Fruit fly (Drosophila melanogaster) whole organism, wandering third instar larva: ENCODE results near the gene CG33285.

Experiments
- Abd-B ChIP-seq: fragments of >200 bp; optimal IDR thresholded peaks from 2 replicates; lab custom pipeline; 2017; ENCODE audit warnings: missing biosample characterization, missing genetic modification characterization
- CrebA ChIP-seq: fragments of 200-800 bp; sonication (Bioruptor generic); optimal IDR thresholded peaks from 2 replicates; lab custom pipeline; 2016; ENCODE audit warnings: missing biosample characterization, mild to moderate bottlenecking, missing genetic modification characterization, borderline replicate concordance
- Dfd ChIP-seq: fragments of >200 bp; optimal IDR thresholded peaks from 2 replicates; lab custom pipeline; 2017; ENCODE audit warnings: missing biosample characterization, missing genetic modification characterization
- Dif ChIP-seq: fragments of 200-275, 200-300 bp; sonication (Bioruptor generic); optimal IDR thresholded peaks from 2 replicates; lab custom pipeline; 2018; ENCODE audit warnings: missing biosample characterization, missing genetic modification characterization; ENCODE audit not compliant: partially characterized antibody
- HLH106 ChIP-seq: fragments of 200-800 bp; optimal IDR thresholded peaks from 3 replicates; lab custom pipeline; 2019; ENCODE audit warnings: missing biosample characterization, mild to moderate bottlenecking, missing genetic modification characterization, moderate library complexity
- Hnf4 ChIP-seq: fragments of 200-800 bp; sonication (Bioruptor generic); optimal IDR thresholded peaks from 2 replicates; lab custom pipeline; 2016; ENCODE audit warnings: missing biosample characterization, mild to moderate bottlenecking, missing genetic modification characterization
- Hr78 ChIP-seq: fragments of >200 bp; optimal IDR thresholded peaks from 2 replicates; lab custom pipeline; 2017; ENCODE audit warnings: missing biosample characterization, missing genetic modification characterization
- Hr83 ChIP-seq: fragments of 200-300 bp; sonication (Bioruptor generic); optimal IDR thresholded peaks from 2 replicates; lab custom pipeline; 2016; ENCODE audit warnings: missing biosample characterization, mild to moderate bottlenecking, missing genetic modification characterization, moderate library complexity; ENCODE audit not compliant: poor library complexity, severe bottlenecking
- Jra ChIP-seq: sonication (Bioruptor generic); optimal IDR thresholded peaks from 2 replicates; lab custom pipeline; 2016; ENCODE audit warnings: missing biosample characterization, missing genetic modification characterization
- Mio ChIP-seq: sonication (Bioruptor generic); optimal IDR thresholded peaks from 2 replicates; lab custom pipeline; 2016; ENCODE audit warnings: missing biosample characterization, missing genetic modification characterization
- Myc ChIP-seq: fragments of >200 bp; optimal IDR thresholded peaks from 2 replicates; lab custom pipeline; 2017
- OdsH ChIP-seq: fragments of 200-800 bp; sonication (Bioruptor generic); optimal IDR thresholded peaks from 2 replicates; lab custom pipeline; 2016; ENCODE audit warnings: missing biosample characterization, mild to moderate bottlenecking, missing genetic modification characterization
- Rel ChIP-seq, 2 experiments: fragments of 200-800 bp; sonication (Bioruptor generic) in 1 of 2; optimal IDR thresholded peaks; 2 replicates in 1 of 2; 3 replicates in 1 of 2; lab custom pipeline; 2016 to 2019; ENCODE audit warnings: mild to moderate bottlenecking in 2 of 2, missing biosample characterization in 2 of 2, missing genetic modification characterization in 2 of 2, moderate library complexity in 1 of 2
- Sp1 ChIP-seq: fragments of 200-800 bp; sonication (Bioruptor generic); optimal IDR thresholded peaks from 3 replicates; lab custom pipeline; 2019; ENCODE audit warnings: missing biosample characterization, mild to moderate bottlenecking, missing genetic modification characterization, moderate library complexity
- Vsx2 ChIP-seq: fragments of 200-300, 225-300 bp; sonication (Bioruptor generic); optimal IDR thresholded peaks from 2 replicates; lab custom pipeline; 2018; ENCODE audit warnings: missing biosample characterization, missing genetic modification characterization; ENCODE audit not compliant: partially characterized antibody
- br ChIP-seq: fragments of 200-800 bp; sonication (Bioruptor generic); optimal IDR thresholded peaks from 2 replicates; lab custom pipeline; 2016; ENCODE audit warnings: missing biosample characterization, missing genetic modification characterization
- brk ChIP-seq: fragments of 200-800 bp; sonication (Bioruptor generic); optimal IDR thresholded peaks from 2 replicates; lab custom pipeline; 2016; ENCODE audit warnings: missing biosample characterization, mild to moderate bottlenecking, missing genetic modification characterization
- dl ChIP-seq, 2 experiments: fragments of 175-275, 200-275 bp in 1 of 2; fragments of 200-275 bp in 1 of 2; sonication (Bioruptor generic); optimal IDR thresholded peaks; lab custom pipeline; 2018; ENCODE audit warnings: mild to moderate bottlenecking in 2 of 2, missing biosample characterization in 2 of 2, missing genetic modification characterization in 2 of 2, moderate library complexity in 2 of 2; ENCODE audit not compliant: partially characterized antibody in 2 of 2, insufficient read depth in 1 of 2
- dmrt93B ChIP-seq: fragments of 200-800 bp; sonication (Bioruptor generic); optimal IDR thresholded peaks from 2 replicates; lab custom pipeline; 2018; ENCODE audit warnings: missing biosample characterization, mild to moderate bottlenecking, missing genetic modification characterization
- dsf ChIP-seq: sonication (Bioruptor generic); optimal IDR thresholded peaks from 2 replicates; lab custom pipeline; 2016; ENCODE audit warnings: missing biosample characterization, missing genetic modification characterization, borderline replicate concordance
- ey ChIP-seq: fragments of 200-800 bp; sonication (Bioruptor generic); optimal IDR thresholded peaks from 2 replicates; lab custom pipeline; 2016; ENCODE audit warnings: missing biosample characterization, missing genetic modification characterization
- foxo ChIP-seq, 2 experiments: fragments of 200-800 bp; sonication (Bioruptor generic); optimal IDR thresholded peaks; 2 replicates in 1 of 2; 3 replicates in 1 of 2; lab custom pipeline; 2016 to 2017; ENCODE audit warnings: missing biosample characterization in 2 of 2, missing genetic modification characterization in 2 of 2
- fru ChIP-seq: fragments of 200-800 bp; sonication (Bioruptor generic); optimal IDR thresholded peaks from 3 replicates; lab custom pipeline; 2016; ENCODE audit warnings: missing biosample characterization, mild to moderate bottlenecking, missing genetic modification characterization
- h ChIP-seq: fragments of 200-800 bp; sonication (Bioruptor generic); optimal IDR thresholded peaks from 3 replicates; lab custom pipeline; 2016; ENCODE audit warnings: missing biosample characterization, mild to moderate bottlenecking, missing genetic modification characterization
- jim ChIP-seq: fragments of 175-275, 200-325 bp; sonication (Bioruptor generic); optimal IDR thresholded peaks from 2 replicates; lab custom pipeline; 2016; ENCODE audit warnings: missing biosample characterization, mild to moderate bottlenecking, missing genetic modification characterization
- lola ChIP-seq: fragments of >200 bp; optimal IDR thresholded peaks from 2 replicates; lab custom pipeline; 2017; ENCODE audit warnings: missing biosample characterization, missing genetic modification characterization
- pan ChIP-seq: fragments of >200 bp; optimal IDR thresholded peaks from 2 replicates; lab custom pipeline; 2017
- psq ChIP-seq: fragments of 200-800 bp; sonication (Bioruptor generic); optimal IDR thresholded peaks from 3 replicates; lab custom pipeline; 2017; ENCODE audit warnings: missing biosample characterization, mild to moderate bottlenecking, missing genetic modification characterization, moderate library complexity
- rgr ChIP-seq: fragments of 200-800 bp; sonication (Bioruptor generic); optimal IDR thresholded peaks from 3 replicates; lab custom pipeline; 2016; ENCODE audit warnings: missing biosample characterization, mild to moderate bottlenecking, missing genetic modification characterization
- tai ChIP-seq: sonication (Bioruptor generic); optimal IDR thresholded peaks from 2 replicates; lab custom pipeline; 2016; ENCODE audit warnings: missing biosample characterization, missing genetic modification characterization
- usp ChIP-seq: fragments of >200 bp; optimal IDR thresholded peaks from 2 replicates; lab custom pipeline; 2017; ENCODE audit warnings: missing biosample characterization, missing genetic modification characterization
- woc ChIP-seq: sonication (Bioruptor generic); optimal IDR thresholded peaks from 2 replicates; lab custom pipeline; 2016; ENCODE audit warnings: missing biosample characterization, mild to moderate bottlenecking, missing genetic modification characterization

CG33285 gene

DNA sequence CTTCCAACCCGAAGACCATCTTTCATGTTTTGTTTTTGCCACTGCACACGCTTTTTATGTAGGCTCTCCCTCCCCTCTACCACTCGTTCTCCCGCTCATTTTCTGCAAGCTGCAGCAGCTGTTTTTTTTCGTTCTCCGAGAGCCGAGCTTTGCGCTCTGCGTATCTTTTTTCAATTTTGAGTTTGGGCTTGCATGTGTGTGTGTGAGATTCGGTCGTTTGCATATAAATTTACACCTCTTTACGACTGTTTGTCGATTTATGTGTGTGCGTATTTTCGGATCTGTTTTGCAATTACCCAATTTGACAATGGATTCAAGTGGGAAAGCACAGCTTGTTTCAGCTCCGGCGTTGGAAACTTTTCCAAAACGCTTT, 31.2 kb downstream of the CG33285 start:
- no peak for TF ChIP-seq Rel (GFP tag; optimal IDR thresholded peaks at IDR 0.05; lab: Kevin White, UChicago)
- peak; percentile 64 for TF ChIP-seq Rel (tag; optimal IDR thresholded peaks at IDR 0.05; lab: Kevin White, UChicago)
- no peak for TF ChIP-seq OdsH (GFP tag; lab: Kevin White, UChicago)
- no peak for TF ChIP-seq Abd-B
- TF ChIP-seq Vsx2 (GFP tag; lab: Kevin White, UChicago): peak; percentile 48
- no peak for TF ChIP-seq Myc (lab: Kevin White, UChicago)
- no peak for TF ChIP-seq foxo (GFP tag; optimal IDR thresholded peaks at IDR 0.05; lab: Kevin White, UChicago)
- TF ChIP-seq CrebA (GFP tag; lab: Kevin White, UChicago): no peak
- no peak for TF ChIP-seq Hnf4 (GFP tag; lab: Kevin White, UChicago)
- TF ChIP-seq dl (GFP tag; optimal IDR thresholded peaks at IDR 0.05; lab: Kevin White, UChicago; ENCODE audit: insufficient read depth in 1 of 2, partially characterized antibody in 2 of 2): peak; percentile 71 to 77
- no peak for TF ChIP-seq Dfd (GFP tag; lab: Kevin White, UChicago)
- TF ChIP-seq jim: peak; percentile 23
- no peak for TF ChIP-seq brk
- no peak for TF ChIP-seq usp
- peak; percentile 70 for TF ChIP-seq Dif (GFP tag; lab: Kevin White, UChicago)

DNA sequence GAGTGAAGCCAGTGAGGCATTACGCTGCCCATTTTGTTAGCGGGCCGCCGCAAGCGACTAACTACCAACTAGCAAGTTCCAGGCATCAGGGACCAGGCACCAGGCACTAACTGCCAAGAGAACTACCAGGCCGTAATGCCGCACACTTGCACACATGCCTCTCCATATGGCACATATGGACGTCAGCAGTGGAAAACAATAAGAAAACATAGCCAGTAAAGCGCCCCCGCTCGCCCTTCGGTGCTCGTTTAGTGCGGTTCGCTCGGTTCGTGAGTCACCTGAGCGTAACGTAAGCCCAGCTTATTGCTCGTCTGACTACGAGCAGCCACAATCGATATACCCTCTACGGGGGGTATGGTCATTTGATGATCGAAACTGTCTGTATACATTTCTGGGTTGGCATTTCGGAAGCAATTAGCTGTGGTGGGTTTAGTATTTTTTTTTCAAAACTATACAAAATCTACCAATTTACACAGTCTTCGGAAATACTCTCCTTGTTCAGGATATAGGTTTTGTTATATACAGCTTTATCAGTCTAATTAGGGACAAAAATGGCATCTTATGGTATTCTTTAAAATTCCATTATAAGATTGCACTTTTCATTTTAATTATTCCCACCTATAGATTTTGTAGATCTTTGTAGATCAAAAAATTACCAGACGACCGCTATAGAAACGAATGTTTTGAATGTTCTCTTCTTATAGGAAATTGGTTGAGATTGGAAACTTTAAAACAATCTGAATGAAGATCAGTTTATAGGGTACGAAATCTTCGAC, 31.8 kb downstream of the CG33285 start:
- TF ChIP-seq fru (peak; percentile 50), h (peak; percentile 33), pan (lab: Kevin White, UChicago) (peak; percentile 37), Mio (no peak), dsf (GFP tag; lab: Kevin White, UChicago) (no peak), Sp1 (GFP tag; lab: Kevin White, UChicago) (peak; percentile 47), Hr78 (no peak), br (GFP tag; lab: Kevin White, UChicago) (peak; percentile 24), OdsH (GFP tag; lab: Kevin White, UChicago) (peak; percentile 42), woc (GFP tag; lab: Kevin White, UChicago) (peak; percentile 89), rgr (GFP tag; lab: Kevin White, UChicago) (peak; percentile 35), Dif (GFP tag; lab: Kevin White, UChicago) (peak; percentile 34), dmrt93B (GFP tag; lab: Kevin White, UChicago) (peak; percentile 37), ey (GFP tag; lab: Kevin White, UChicago) (peak; percentile 62), tai (GFP tag; lab: Kevin White, UChicago) (peak; percentile 55), HLH106 (tag; lab: Kevin White, UChicago) (peak; percentile 43), Hr83 (GFP tag; lab: Kevin White, UChicago) (peak; percentile 24), Hnf4 (GFP tag; lab: Kevin White, UChicago) (peak; percentile 3), lola (no peak), Myc (lab: Kevin White, UChicago) (no peak), Rel (GFP tag; optimal IDR thresholded peaks at IDR 0.05; lab: Kevin White, UChicago) (no peak), Rel (tag; optimal IDR thresholded peaks at IDR 0.05; lab: Kevin White, UChicago) (no peak), Jra (GFP tag; lab: Kevin White, UChicago) (peak; percentile 72), psq (GFP tag; lab: Kevin White, UChicago) (peak; percentile 58), Vsx2 (GFP tag; lab: Kevin White, UChicago) (no peak), foxo (GFP tag; optimal IDR thresholded peaks at IDR 0.05; lab: Kevin White, UChicago) (peak in 1 of 2 experiments; percentile 56)

DNA sequence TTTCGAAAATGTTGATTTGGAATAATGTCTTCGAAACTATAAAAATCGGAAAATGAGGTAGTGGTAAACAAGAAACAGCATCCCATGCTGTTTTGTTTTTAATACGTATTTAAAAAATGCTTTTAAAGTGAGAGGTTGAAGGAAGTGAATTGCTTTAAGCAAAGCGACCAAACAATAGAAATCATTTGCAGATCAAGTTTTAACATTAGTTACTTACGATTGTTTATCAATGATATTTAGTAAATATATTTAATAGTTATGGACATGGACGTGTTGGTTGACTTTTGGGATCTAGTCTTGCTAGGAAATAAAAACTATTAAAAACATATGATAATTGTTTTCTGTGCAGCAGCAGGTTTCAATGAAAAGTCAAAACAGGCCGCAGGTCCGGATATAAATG, 32.5 kb downstream of the CG33285 start:
- TF ChIP-seq tai (GFP tag; lab: Kevin White, UChicago) (peak; percentile 5), Dif (GFP tag; lab: Kevin White, UChicago) (no peak)
- TF ChIP-seq, all 38 proteins: peak for 1

DNA sequence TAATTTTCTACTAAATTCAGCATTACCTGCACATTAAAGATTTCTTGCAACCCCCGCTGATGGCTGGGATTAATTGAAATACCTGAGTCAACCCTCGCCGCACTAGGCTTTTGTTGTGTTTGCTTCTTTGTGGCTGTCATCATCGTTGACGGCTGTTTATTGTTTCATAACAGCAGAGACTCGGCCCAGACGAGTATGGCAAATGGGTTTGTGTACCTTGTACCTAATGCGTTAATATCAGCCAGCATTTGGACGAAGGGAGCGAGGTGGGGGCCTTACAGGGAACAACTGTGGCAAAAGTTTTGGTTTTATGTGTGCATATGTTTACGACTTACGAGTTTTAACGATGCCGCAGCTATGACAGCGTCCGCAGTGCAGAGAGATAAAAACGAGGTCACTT, 33.0 kb downstream of the CG33285 start:
- TF ChIP-seq Sp1 (GFP tag; lab: Kevin White, UChicago) (no peak), br (GFP tag; lab: Kevin White, UChicago) (no peak), tai (GFP tag; lab: Kevin White, UChicago) (no peak), Rel (GFP tag; optimal IDR thresholded peaks at IDR 0.05; lab: Kevin White, UChicago) (no peak), Rel (tag; optimal IDR thresholded peaks at IDR 0.05; lab: Kevin White, UChicago) (no peak), brk (no peak), woc (GFP tag; lab: Kevin White, UChicago) (no peak)
